Worm (Caenorhabditis elegans) whole organism, mixed stage, embryonic: ENCODE data around the gene cdk-1.

Source experiments
- elt-3 ChIP-seq: fragments of 150-350 bp; optimal IDR thresholded peaks from 2 replicates; lab custom pipeline; 2014; ENCODE audit warnings: missing biosample characterization, missing genetic modification characterization
- lin-13 ChIP-seq: fragments of 150-350 bp; optimal IDR thresholded peaks from 2 replicates; lab custom pipeline; 2014; ENCODE audit warnings: missing biosample characterization, missing genetic modification characterization
- nhr-237 ChIP-seq: fragments of 150-350 bp; optimal IDR thresholded peaks from 2 replicates; lab custom pipeline; 2014; ENCODE audit warnings: missing biosample characterization, missing genetic modification characterization
- nhr-28 ChIP-seq: fragments of 150-350 bp; optimal IDR thresholded peaks from 2 replicates; lab custom pipeline; 2014; ENCODE audit warnings: missing biosample characterization, missing genetic modification characterization
- nhr-76 ChIP-seq: sonication (generic microtip); optimal IDR thresholded peaks from 2 replicates; lab custom pipeline; 2017; ENCODE audit warnings: missing biosample characterization, missing genetic modification characterization
- snpc-4 ChIP-seq: fragments of 150-350 bp; optimal IDR thresholded peaks from 2 replicates; lab custom pipeline; 2014; ENCODE audit warnings: missing biosample characterization, missing genetic modification characterization
- ztf-11 ChIP-seq: fragments of 150-350 bp; optimal IDR thresholded peaks from 2 replicates; lab custom pipeline; 2014; ENCODE audit warnings: missing biosample characterization, missing genetic modification characterization

- TF ChIP-seq elt-3 (tag; lab: Kevin White, UChicago) (no peak), lin-13 (tag; lab: Kevin White, UChicago) (no peak), nhr-237 (tag; lab: Kevin White, UChicago) (no peak), ztf-11 (tag; lab: Kevin White, UChicago) (no peak), nhr-76 (tag; lab: Kevin White, UChicago) (no peak), snpc-4 (tag; lab: Kevin White, UChicago) (no peak), nhr-28 (no peak)
Measured at ce11 chrIII:9743239-9743638, 4.0 kb upstream of the cdk-1 start, which contains the start of gene T05G5.1.
